Fruit fly (Drosophila melanogaster): ENCODE results near the gene Alp11.

Alp11 gene

dm6 chrX:15579579-15579978 lies 8.0 kb upstream of the Alp11 start (continued):
- peak; percentile 61 for TF ChIP-seq trh (GFP tag; optimal IDR thresholded peaks at IDR 0.05)
- TF ChIP-seq nmo (GFP tag; optimal IDR thresholded peaks at IDR 0.05), result peak; percentile 89
- TF ChIP-seq CG8924 (tag; optimal IDR thresholded peaks at IDR 0.05), result peak; percentile 88
- peak; percentile 93 for TF ChIP-seq CG2678 (tag; optimal IDR thresholded peaks at IDR 0.05)
- peak; percentile 85 for TF ChIP-seq BtbVII (GFP tag; optimal IDR thresholded peaks at IDR 0.05)
- TF ChIP-seq cato (GFP tag; optimal IDR thresholded peaks at IDR 0.05; ENCODE audit: borderline replicate concordance), result peak; percentile 61
- TF ChIP-seq shn (GFP tag; optimal IDR thresholded peaks at IDR 0.05), result peak; percentile 84
- peak; percentile 57 for TF ChIP-seq CG8359 (GFP tag; optimal IDR thresholded peaks at IDR 0.05; ENCODE audit: borderline replicate concordance)
- TF ChIP-seq chif (GFP tag; optimal IDR thresholded peaks at IDR 0.05), result peak; percentile 90 to 92
- peak; percentile 82 for TF ChIP-seq CG10654 (GFP tag; optimal IDR thresholded peaks at IDR 0.05)
- TF ChIP-seq Stat92E (GFP tag; optimal IDR thresholded peaks at IDR 0.05), result no peak
- TF ChIP-seq z (GFP tag; IDR thresholded peaks at IDR 0.05), result peak; percentile 54; the same call in 1 of the 3 replicates
- TF ChIP-seq ken (GFP tag; IDR thresholded peaks at IDR 0.05), result peak; percentile 91
- TF ChIP-seq H2.0 (GFP tag; IDR thresholded peaks at IDR 0.05), result peak; percentile 89
- TF ChIP-seq Camta (GFP tag; optimal IDR thresholded peaks at IDR 0.05), result peak; percentile 88
- no peak for TF ChIP-seq yki (optimal IDR thresholded peaks at IDR 0.05)
- peak; percentile 86 for TF ChIP-seq NC2β (GFP tag; optimal IDR thresholded peaks at IDR 0.05)
- TF ChIP-seq tio (GFP tag; optimal IDR thresholded peaks at IDR 0.05), result no peak
- TF ChIP-seq prd (optimal IDR thresholded peaks at IDR 0.05), result no peak
- peak; percentile 96 for TF ChIP-seq prd (GFP tag; IDR thresholded peaks at IDR 0.05)
- TF ChIP-seq pzg (GFP tag; optimal IDR thresholded peaks at IDR 0.05), result peak; percentile 22
- peak; percentile 62 for TF ChIP-seq crol (GFP tag; IDR thresholded peaks at IDR 0.05)
- TF ChIP-seq Ssrp (tag; optimal IDR thresholded peaks at IDR 0.05), result peak; percentile 83
- peak; percentile 83 for TF ChIP-seq fu2 (GFP tag; optimal IDR thresholded peaks at IDR 0.05)
- TF ChIP-seq eve (GFP tag; optimal IDR thresholded peaks at IDR 0.05), result no peak
- peak; percentile 85 for TF ChIP-seq CG7556 (GFP tag; optimal IDR thresholded peaks at IDR 0.05)
- peak; percentile 91 for TF ChIP-seq CG6175 (GFP tag; IDR thresholded peaks at IDR 0.05)
- peak; percentile 87 for TF ChIP-seq Rx (GFP tag; IDR thresholded peaks at IDR 0.05)
- TF ChIP-seq gsb-n (tag; optimal IDR thresholded peaks at IDR 0.05), result no peak
- no peak for TF ChIP-seq grn (GFP tag; optimal IDR thresholded peaks at IDR 0.05)
- TF ChIP-seq CG43689 (GFP tag; IDR thresholded peaks at IDR 0.05), result peak; percentile 69
- peak; percentile 89 for TF ChIP-seq CG11085 (GFP tag; IDR thresholded peaks at IDR 0.05)
- TF ChIP-seq gce (GFP tag; IDR thresholded peaks at IDR 0.05), result peak; percentile 87
- TF ChIP-seq CG3726 (GFP tag; IDR thresholded peaks at IDR 0.05), result peak; percentile 68; the same call in 1 of the 3 replicates
- TF ChIP-seq btn (GFP tag; optimal IDR thresholded peaks at IDR 0.05), result peak; percentile 64
- no peak for TF ChIP-seq Lpt (GFP tag; optimal IDR thresholded peaks at IDR 0.05)
- peak; percentile 76 for TF ChIP-seq sens-2 (GFP tag; IDR thresholded peaks at IDR 0.05)
- peak; percentile 92 for TF ChIP-seq CG7372 (GFP tag; IDR thresholded peaks at IDR 0.05)
- TF ChIP-seq CG13775 (GFP tag; optimal IDR thresholded peaks at IDR 0.05), result peak; percentile 87
- TF ChIP-seq Oli (tag; optimal IDR thresholded peaks at IDR 0.05), result peak; percentile 89
- peak; percentile 83 for TF ChIP-seq Atf-2 (GFP tag; optimal IDR thresholded peaks at IDR 0.05)
- TF ChIP-seq ranshi (GFP tag; IDR thresholded peaks at IDR 0.05), result peak; percentile 93
- TF ChIP-seq Myb (GFP tag; optimal IDR thresholded peaks at IDR 0.05), result peak; percentile 82
- TF ChIP-seq crc (GFP tag; optimal IDR thresholded peaks at IDR 0.05), result peak; percentile 86
- peak; percentile 67 for TF ChIP-seq Nf-YB (GFP tag; optimal IDR thresholded peaks at IDR 0.05)
- peak; percentile 78 for TF ChIP-seq peb (GFP tag; IDR thresholded peaks at IDR 0.05)
- peak; percentile 87 for TF ChIP-seq maf-S (GFP tag; optimal IDR thresholded peaks at IDR 0.05)
- TF ChIP-seq CG8478 (optimal IDR thresholded peaks at IDR 0.05), result no peak
- no peak for TF ChIP-seq h (optimal IDR thresholded peaks at IDR 0.05)
- TF ChIP-seq CG12071 (GFP tag; optimal IDR thresholded peaks at IDR 0.05), result peak; percentile 95
- TF ChIP-seq CG34376 (GFP tag; optimal IDR thresholded peaks at IDR 0.05), result peak; percentile 79
- peak; percentile 78 for TF ChIP-seq CG10267 (tag; optimal IDR thresholded peaks at IDR 0.05)
- TF ChIP-seq sima (GFP tag; optimal IDR thresholded peaks at IDR 0.05), result peak; percentile 77

Measured in whole organism, embryonic.